Worm (Caenorhabditis elegans) whole organism, L4 larva: ENCODE results near the gene dcr-1.
A peak's percentile ranks its signal among the peaks of the same experiment; 100 is the strongest.

Experiments
- F10B5.3 ChIP-seq: sonication (generic microtip); optimal IDR thresholded peaks from 2 replicates; lab custom pipeline; 2016; ENCODE audit warnings: mild to moderate bottlenecking, missing genetic modification characterization, missing compliant biosample characterization
- F26F4.8 ChIP-seq: fragments of 200-800 bp; sonication (Bioruptor generic); conservative IDR thresholded peaks from 2 replicates; pipeline ENCODE4 v1.3.6; 2022; ENCODE audit warnings: missing genetic modification characterization, missing compliant biosample characterization
- R02D3.7 ChIP-seq: fragments of 150-350 bp; sonication (generic microtip); optimal IDR thresholded peaks from 3 replicates; lab custom pipeline; 2014; ENCODE audit warnings: missing biosample characterization, missing genetic modification characterization
- T20F7.1 ChIP-seq: fragments of 200-800 bp; sonication (Bioruptor generic); optimal IDR thresholded peaks from 2 replicates; lab custom pipeline; 2018; ENCODE audit warnings: mild to moderate bottlenecking, missing genetic modification characterization, missing compliant biosample characterization
- Y48G9A.11 ChIP-seq: fragments of 200-800 bp; sonication (Bioruptor generic); IDR thresholded peaks from 2 replicates; pipeline ENCODE4 v1.3.6; 2022; ENCODE audit warnings: missing genetic modification reagents, missing genetic modification characterization, missing compliant biosample characterization
- ZK546.5 ChIP-seq, 2 experiments: sonication (generic microtip); optimal IDR thresholded peaks; 2 replicates each; lab custom pipeline; 2017; ENCODE audit warnings: missing biosample characterization in 2 of 2, missing genetic modification characterization in 2 of 2
- aha-1 ChIP-seq: fragments of 150-350 bp; peaks from one replicate; lab custom pipeline; 2014; ENCODE audit warnings: missing biosample characterization, missing genetic modification characterization
- aly-2 ChIP-seq: sonication (generic microtip); optimal IDR thresholded peaks from 2 replicates; lab custom pipeline; 2018; ENCODE audit warnings: missing biosample characterization, missing genetic modification characterization
- arid-1 ChIP-seq: fragments of 200-800 bp; sonication (Bioruptor generic); conservative IDR thresholded peaks from 2 replicates; pipeline ENCODE4 v1.3.6; 2022; ENCODE audit warnings: missing genetic modification reagents, missing genetic modification characterization, missing compliant biosample characterization
- ceh-28 ChIP-seq: fragments of 150-350 bp; optimal IDR thresholded peaks from 2 replicates; lab custom pipeline; 2014; ENCODE audit warnings: missing biosample characterization, missing genetic modification reagents, missing genetic modification characterization
- ceh-62 ChIP-seq: sonication (generic microtip); optimal IDR thresholded peaks from 2 replicates; lab custom pipeline; 2017; ENCODE audit warnings: missing biosample characterization, missing genetic modification characterization
- ces-1 ChIP-seq: fragments of 150-350 bp; sonication (generic microtip); optimal IDR thresholded peaks from 4 replicates; lab custom pipeline; 2014; ENCODE audit warnings: missing biosample characterization, missing genetic modification reagents, missing genetic modification characterization
- daf-19 ChIP-seq: fragments of 200-800 bp; sonication (Bioruptor generic); conservative IDR thresholded peaks from 2 replicates; pipeline ENCODE4 v1.3.6; 2022; ENCODE audit warnings: missing genetic modification characterization, missing compliant biosample characterization
- dmd-6 ChIP-seq: fragments of 200-800 bp; sonication (Bioruptor generic); IDR thresholded peaks from 2 replicates; pipeline ENCODE4 v1.3.6; 2022; ENCODE audit warnings: missing genetic modification reagents, missing genetic modification characterization, missing compliant biosample characterization
- dmd-9 ChIP-seq: fragments of 200-800 bp; sonication (Bioruptor generic); IDR thresholded peaks from 2 replicates; pipeline ENCODE4 v1.3.6; 2022; ENCODE audit warnings: missing genetic modification reagents, missing genetic modification characterization, missing compliant biosample characterization
- dve-1 ChIP-seq: sonication (generic microtip); optimal IDR thresholded peaks from 2 replicates; lab custom pipeline; 2017; ENCODE audit warnings: antibody characterized with exemption, mild to moderate bottlenecking, missing genetic modification characterization, missing compliant biosample characterization; ENCODE audit not compliant: insufficient read depth
- egl-27 ChIP-seq: sonication (generic microtip); optimal IDR thresholded peaks from 3 replicates; lab custom pipeline; 2017; ENCODE audit warnings: missing biosample characterization, missing genetic modification reagents, missing genetic modification characterization
- egl-43 ChIP-seq: fragments of 200-800 bp; sonication (Bioruptor generic); IDR thresholded peaks from 2 replicates; pipeline ENCODE4 v1.3.6; 2022; ENCODE audit warnings: missing genetic modification reagents, missing genetic modification characterization, missing compliant biosample characterization
- fkh-10 ChIP-seq: fragments of 150-350 bp; optimal IDR thresholded peaks from 2 replicates; lab custom pipeline; 2014; ENCODE audit warnings: missing biosample characterization, missing genetic modification reagents, missing genetic modification characterization
- hif-1 ChIP-seq, 2 experiments: sonication (generic microtip); optimal IDR thresholded peaks; 2 replicates each; lab custom pipeline; 2016 to 2017; ENCODE audit warnings: missing compliant biosample characterization in 2 of 2, missing genetic modification characterization in 2 of 2, missing genetic modification reagents in 2 of 2, missing genotype in 2 of 2, mild to moderate bottlenecking in 1 of 2
- hlh-11 ChIP-seq: fragments of 200-800 bp; sonication (Bioruptor generic); optimal IDR thresholded peaks from 2 replicates; lab custom pipeline; 2018; ENCODE audit warnings: mild to moderate bottlenecking, missing genetic modification characterization, missing compliant biosample characterization
- hlh-30 ChIP-seq: sonication (generic microtip); optimal IDR thresholded peaks from 2 replicates; lab custom pipeline; 2017; ENCODE audit warnings: antibody characterized with exemption, mild to moderate bottlenecking, missing genetic modification characterization, missing compliant biosample characterization; ENCODE audit not compliant: insufficient read depth
- lim-7 ChIP-seq: fragments of 200-800 bp; sonication (Bioruptor generic); IDR thresholded peaks from 2 replicates; pipeline ENCODE4 v1.3.6; 2022; ENCODE audit warnings: missing genetic modification characterization, missing compliant biosample characterization
- lin-13 ChIP-seq: fragments of 150-350 bp; optimal IDR thresholded peaks from 2 replicates; lab custom pipeline; 2014; ENCODE audit warnings: missing biosample characterization, missing genetic modification reagents, missing genetic modification characterization
- lin-15B ChIP-seq: fragments of 150-350 bp; sonication (generic microtip); optimal IDR thresholded peaks from 3 replicates; lab custom pipeline; 2014; ENCODE audit warnings: missing biosample characterization, missing genetic modification characterization
- lsy-2 ChIP-seq, 2 experiments: fragments of 150-350 bp in 1 of 2; sonication (generic microtip) in 1 of 2; optimal IDR thresholded peaks; 2 replicates each; lab custom pipeline; 2014 to 2017; ENCODE audit warnings: missing biosample characterization in 2 of 2, missing genetic modification characterization in 2 of 2
- madf-5 ChIP-seq, 2 experiments: fragments of 200-800 bp; sonication (Bioruptor generic); IDR thresholded peaks; 2 replicates each; pipeline ENCODE4 v1.3.6; 2022; ENCODE audit warnings: missing compliant biosample characterization in 2 of 2, missing genetic modification characterization in 2 of 2
- mdl-1 ChIP-seq, 2 experiments: fragments of 150-350 bp in 1 of 2; sonication (generic microtip) in 1 of 2; optimal IDR thresholded peaks; 2 replicates each; lab custom pipeline; 2014 to 2017; ENCODE audit warnings: missing biosample characterization in 2 of 2, missing genetic modification characterization in 2 of 2
- mes-2 ChIP-seq: sonication (generic microtip); optimal IDR thresholded peaks from 2 replicates; lab custom pipeline; 2016; ENCODE audit warnings: missing genotype, mild to moderate bottlenecking, missing genetic modification characterization, missing compliant biosample characterization; ENCODE audit not compliant: poor library complexity, severe bottlenecking
- mxl-3 ChIP-seq: fragments of 200-800 bp; sonication (Bioruptor generic); optimal IDR thresholded peaks from 2 replicates; lab custom pipeline; 2018; ENCODE audit warnings: mild to moderate bottlenecking, missing genetic modification characterization, missing compliant biosample characterization
- nhr-10 ChIP-seq: fragments of 150-350 bp; optimal IDR thresholded peaks from 2 replicates; lab custom pipeline; 2014; ENCODE audit warnings: missing biosample characterization, missing genetic modification characterization
- nhr-102 ChIP-seq: sonication (generic microtip); optimal IDR thresholded peaks from 2 replicates; lab custom pipeline; 2016; ENCODE audit warnings: mild to moderate bottlenecking, missing genetic modification characterization, moderate library complexity, missing compliant biosample characterization
- nhr-11 ChIP-seq: fragments of 150-350 bp; optimal IDR thresholded peaks from 2 replicates; lab custom pipeline; 2014; ENCODE audit warnings: missing biosample characterization, missing genetic modification characterization
- nhr-28 ChIP-seq: fragments of 150-350 bp; optimal IDR thresholded peaks from 2 replicates; lab custom pipeline; 2014; ENCODE audit warnings: missing biosample characterization, missing genetic modification characterization
- nhr-42 ChIP-seq: fragments of 200-800 bp; sonication (Bioruptor generic); IDR thresholded peaks from 2 replicates; pipeline ENCODE4 v1.3.6; 2022; ENCODE audit warnings: missing genetic modification characterization, missing compliant biosample characterization
- nhr-48 ChIP-seq: sonication (generic microtip); optimal IDR thresholded peaks from 2 replicates; lab custom pipeline; 2016; ENCODE audit warnings: mild to moderate bottlenecking, missing genetic modification characterization, missing compliant biosample characterization
- nhr-77 ChIP-seq: fragments of 150-350 bp; optimal IDR thresholded peaks from 2 replicates; lab custom pipeline; 2014; ENCODE audit warnings: missing biosample characterization, missing genetic modification characterization
- php-3 ChIP-seq: fragments of 200-800 bp; sonication (Bioruptor generic); IDR thresholded peaks from 2 replicates; pipeline ENCODE4 v1.3.6; 2022; ENCODE audit warnings: missing genetic modification reagents, missing genetic modification characterization, missing compliant biosample characterization
- pqm-1 ChIP-seq: sonication (generic microtip); optimal IDR thresholded peaks from 2 replicates; lab custom pipeline; 2017; ENCODE audit warnings: missing biosample characterization, missing genetic modification characterization
- rbr-2 ChIP-seq: sonication (generic microtip); optimal IDR thresholded peaks from 2 replicates; lab custom pipeline; 2016; ENCODE audit warnings: missing genotype, missing genetic modification characterization, missing compliant biosample characterization
- sdz-12 ChIP-seq: fragments of 200-800 bp; sonication (Bioruptor generic); optimal IDR thresholded peaks from 2 replicates; lab custom pipeline; 2018; ENCODE audit warnings: mild to moderate bottlenecking, missing genetic modification characterization, missing compliant biosample characterization
- set-16 ChIP-seq: fragments of 200-800 bp; sonication (Bioruptor generic); IDR thresholded peaks from 2 replicates; pipeline ENCODE4 v1.3.6; 2022; ENCODE audit warnings: missing genetic modification reagents, missing genetic modification characterization, missing compliant biosample characterization
- snpc-1.2 ChIP-seq: fragments of 200-800 bp; sonication (Bioruptor generic); IDR thresholded peaks from 2 replicates; pipeline ENCODE4 v1.3.6; 2022; ENCODE audit warnings: missing genetic modification reagents, missing genetic modification characterization, missing compliant biosample characterization
- spr-3 ChIP-seq: fragments of 200-800 bp; sonication (Bioruptor generic); optimal IDR thresholded peaks from 2 replicates; lab custom pipeline; 2018; ENCODE audit warnings: mild to moderate bottlenecking, missing genetic modification characterization, missing compliant biosample characterization
- tra-1 ChIP-seq: fragments of 200-800 bp; sonication (Bioruptor generic); IDR thresholded peaks from 2 replicates; pipeline ENCODE4 v1.3.6; 2022; ENCODE audit warnings: missing genetic modification reagents, missing genetic modification characterization, missing compliant biosample characterization
- unc-39 ChIP-seq: sonication (generic microtip); optimal IDR thresholded peaks from 2 replicates; lab custom pipeline; 2017; ENCODE audit warnings: missing biosample characterization, missing genetic modification characterization
- unc-62 ChIP-seq, 3 experiments: fragments of 150-350 bp in 1 of 3; sonication (generic microtip); optimal IDR thresholded peaks in 2 of 3; peaks in 1 of 3; 1 replicate in 1 of 3; 2 replicates in 2 of 3; lab custom pipeline; 2014 to 2017; ENCODE audit warnings: missing biosample characterization in 3 of 3, missing genetic modification characterization in 3 of 3, missing genetic modification reagents in 3 of 3, missing genotype in 1 of 3
- zag-1 ChIP-seq: fragments of 150-350 bp; optimal IDR thresholded peaks from 2 replicates; lab custom pipeline; 2014; ENCODE audit warnings: missing biosample characterization, missing genetic modification characterization
- zfp-3 ChIP-seq: fragments of 200-800 bp; sonication (Bioruptor generic); conservative IDR thresholded peaks from 2 replicates; pipeline ENCODE4 v1.3.6; 2022; ENCODE audit warnings: missing genetic modification reagents, missing genetic modification characterization, missing compliant biosample characterization
- zip-11 ChIP-seq: fragments of 200-800 bp; sonication (Bioruptor generic); IDR thresholded peaks from 2 replicates; pipeline ENCODE4 v1.3.6; 2022; ENCODE audit warnings: missing genetic modification characterization, missing compliant biosample characterization
- zip-2 ChIP-seq: fragments of 150-350 bp; optimal IDR thresholded peaks from 2 replicates; lab custom pipeline; 2014; ENCODE audit warnings: missing biosample characterization, missing genetic modification characterization
- ztf-11 ChIP-seq: fragments of 150-350 bp; optimal IDR thresholded peaks from 2 replicates; lab custom pipeline; 2014; ENCODE audit warnings: missing biosample characterization, missing genetic modification characterization

Gene dcr-1

ce11 chrIII:8124323-8124722, 44.2 kb upstream of the dcr-1 start:
- TF ChIP-seq tra-1 (GFP tag; lab: Robert Waterston, UW) (no peak), lim-7 (GFP tag; lab: Robert Waterston, UW) (no peak), Y48G9A.11 (GFP tag; lab: Robert Waterston, UW) (no peak), mdl-1 (tag; optimal IDR thresholded peaks at IDR 0.05; lab: Kevin White, UChicago) (peak; percentile 38 to 89), fkh-10 (GFP tag; lab: Kevin White, UChicago) (peak; percentile 44), nhr-77 (tag; lab: Kevin White, UChicago) (peak; percentile 42), F10B5.3 (tag; lab: Kevin White, UChicago) (no peak), snpc-1.2 (GFP tag; lab: Robert Waterston, UW) (no peak), zfp-3 (no peak), nhr-48 (tag; lab: Kevin White, UChicago) (peak; percentile 15), nhr-28 (tag; lab: Kevin White, UChicago) (peak; percentile 76), aha-1 (tag; lab: Kevin White, UChicago) (peak; percentile 86), set-16 (no peak), nhr-42 (GFP tag; lab: Robert Waterston, UW) (no peak), dve-1 (tag; lab: Kevin White, UChicago) (peak; percentile 85), madf-5 (GFP tag; IDR thresholded peaks at IDR 0.05; lab: Robert Waterston, UW) (no peak), zip-11 (GFP tag; lab: Robert Waterston, UW) (no peak), nhr-10 (no peak), T20F7.1 (GFP tag; lab: Kevin White, UChicago) (no peak), dmd-9 (GFP tag; lab: Robert Waterston, UW) (no peak), unc-39 (tag; lab: Kevin White, UChicago) (no peak), lin-13 (GFP tag; lab: Kevin White, UChicago) (peak; percentile 8), egl-27 (tag; lab: Kevin White, UChicago) (no peak), pqm-1 (peak; percentile 26), arid-1 (GFP tag; lab: Robert Waterston, UW) (no peak), aly-2 (tag; lab: Kevin White, UChicago) (no peak), R02D3.7 (no peak), nhr-102 (tag; lab: Kevin White, UChicago) (no peak), hlh-30 (tag; lab: Kevin White, UChicago) (peak; percentile 70), sdz-12 (GFP tag; lab: Kevin White, UChicago) (no peak), ztf-11 (no peak), rbr-2 (tag; lab: Kevin White, UChicago) (peak; percentile 37), lsy-2 (tag; optimal IDR thresholded peaks at IDR 0.05; lab: Kevin White, UChicago) (peak; percentile 64 to 91), dmd-6 (GFP tag; lab: Robert Waterston, UW) (peak; percentile 49), ces-1 (GFP tag; lab: Kevin White, UChicago) (no peak), ceh-28 (tag; lab: Kevin White, UChicago) (no peak), zip-2 (tag; lab: Kevin White, UChicago) (no peak), ceh-62 (no peak), spr-3 (no peak), zag-1 (tag; lab: Kevin White, UChicago) (no peak), lin-15B (tag; lab: Kevin White, UChicago) (no peak), hif-1 (tag; optimal IDR thresholded peaks at IDR 0.05; lab: Kevin White, UChicago) (peak in 1 of 2 experiments; percentile 9), F26F4.8 (GFP tag; lab: Robert Waterston, UW) (no peak), daf-19 (GFP tag; lab: Robert Waterston, UW) (no peak), mes-2 (tag; lab: Kevin White, UChicago) (peak; percentile 69), egl-43 (GFP tag; lab: Robert Waterston, UW) (no peak), ZK546.5 (tag; optimal IDR thresholded peaks at IDR 0.05; lab: Kevin White, UChicago) (no peak), php-3 (GFP tag; lab: Robert Waterston, UW) (no peak), mxl-3 (GFP tag; lab: Kevin White, UChicago) (peak; percentile 63), nhr-11 (tag; lab: Kevin White, UChicago) (peak; percentile 30), hlh-11 (tag; lab: Kevin White, UChicago) (peak; percentile 76), unc-62 (GFP tag; optimal IDR thresholded peaks at IDR 0.05 in 1 of 2; lab: Kevin White, UChicago) (peak in 1 of 2 experiments; percentile 52), unc-62 (tag; optimal IDR thresholded peaks at IDR 0.05; lab: Kevin White, UChicago) (no peak)
